Worm (Caenorhabditis elegans): ENCODE measurements around the gene srlf-34.

- TF ChIP-seq nhr-11 (tag; optimal IDR thresholded peaks at IDR 0.05) (no peak), fkh-10 (GFP tag; optimal IDR thresholded peaks at IDR 0.05) (no peak), snpc-4 (tag; optimal IDR thresholded peaks at IDR 0.05) (no peak), skn-1 (tag; optimal IDR thresholded peaks at IDR 0.05) (no peak), pqm-1 (tag; optimal IDR thresholded peaks at IDR 0.05) (no peak)
These were observed 39.9 kb downstream of the srlf-34 start, which contains the start of gene C07E3.8 for ce11 chrII:10351963-10352362.

Data from whole organism, L1 larva.